Worm (Caenorhabditis elegans): ENCODE measurements around the gene svop-1.

- TF ChIP-seq him-1 (tag; optimal IDR thresholded peaks at IDR 0.05): no peak
- no peak for TF ChIP-seq W03F9.2 (tag; optimal IDR thresholded peaks at IDR 0.05)
- no peak for TF ChIP-seq dao-5 (tag; optimal IDR thresholded peaks at IDR 0.05)
These were observed 3.0 kb downstream of the svop-1 start for ce11 chrIII:8882333-8882732.

Data from whole organism, L4/young adult.